Worm (Caenorhabditis elegans): ENCODE results near the gene C25F9.16.

DNA sequence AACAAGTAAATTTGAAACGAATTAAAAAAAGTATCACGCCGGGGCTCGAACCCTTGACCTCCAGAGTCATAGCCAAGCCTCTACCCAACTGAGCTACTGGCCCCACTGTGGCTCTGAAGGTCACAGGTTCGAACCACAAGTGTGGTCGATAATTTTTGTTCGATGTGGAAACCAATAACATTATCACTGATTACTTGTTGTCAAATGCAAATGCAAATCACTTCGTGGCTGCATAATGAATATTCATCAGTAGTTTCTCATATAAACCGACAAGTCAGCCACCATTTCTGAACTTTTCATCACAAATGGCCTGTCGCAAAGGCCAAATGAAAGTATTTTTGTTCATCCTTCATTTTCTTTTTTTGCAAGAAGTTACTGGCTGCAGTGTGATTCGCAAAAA is 39.4 kb upstream of the C25F9.16 start, which contains the start of gene C25F9.8:
- TF ChIP-seq mxl-1 (tag; optimal IDR thresholded peaks at IDR 0.05) (no peak), him-1 (tag; optimal IDR thresholded peaks at IDR 0.05) (no peak), F49E8.2 (tag; optimal IDR thresholded peaks at IDR 0.05; ENCODE audit: insufficient read depth) (no peak), dpl-1 (GFP tag; optimal IDR thresholded peaks at IDR 0.05) (no peak), T26A5.8 (tag; optimal IDR thresholded peaks at IDR 0.05) (no peak), ama-1 (optimal IDR thresholded peaks at IDR 0.05) (no peak), ama-1 (GFP tag; optimal IDR thresholded peaks at IDR 0.05) (no peak), K12H6.12 (tag; optimal IDR thresholded peaks at IDR 0.05) (no peak), F10E7.11 (tag; optimal IDR thresholded peaks at IDR 0.05) (no peak), ztf-18 (tag; optimal IDR thresholded peaks at IDR 0.05) (no peak), lir-1 (GFP tag; conservative IDR thresholded peaks at IDR 0.05) (no peak), F33H1.4 (GFP tag; IDR thresholded peaks at IDR 0.05) (no peak), lin-54 (GFP tag; optimal IDR thresholded peaks at IDR 0.05) (no peak)
